Fruit fly (Drosophila melanogaster) whole organism: ENCODE results near the gene Tgs1.

Source experiments
- CG8478 ChIP-seq: fragments of >200 bp; optimal IDR thresholded peaks from 2 replicates; lab custom pipeline; 2018; ENCODE audit warnings: inconsistent platforms
- Dll ChIP-seq: fragments of >200 bp; optimal IDR thresholded peaks from 2 replicates; lab custom pipeline; 2017
- EcR ChIP-seq, 2 experiments: fragments of >200 bp; optimal IDR thresholded peaks; 2 replicates each; lab custom pipeline; 2017; ENCODE audit warnings: missing biosample characterization in 2 of 2, missing genetic modification characterization in 2 of 2, missing genetic modification reagents in 2 of 2
- psq ChIP-seq: fragments of >200 bp; optimal IDR thresholded peaks from 2 replicates; lab custom pipeline; 2017
- usp ChIP-seq: fragments of >200 bp; optimal IDR thresholded peaks from 2 replicates; lab custom pipeline; 2017; ENCODE audit warnings: missing biosample characterization, missing genetic modification characterization, mixed read lengths

DNA sequence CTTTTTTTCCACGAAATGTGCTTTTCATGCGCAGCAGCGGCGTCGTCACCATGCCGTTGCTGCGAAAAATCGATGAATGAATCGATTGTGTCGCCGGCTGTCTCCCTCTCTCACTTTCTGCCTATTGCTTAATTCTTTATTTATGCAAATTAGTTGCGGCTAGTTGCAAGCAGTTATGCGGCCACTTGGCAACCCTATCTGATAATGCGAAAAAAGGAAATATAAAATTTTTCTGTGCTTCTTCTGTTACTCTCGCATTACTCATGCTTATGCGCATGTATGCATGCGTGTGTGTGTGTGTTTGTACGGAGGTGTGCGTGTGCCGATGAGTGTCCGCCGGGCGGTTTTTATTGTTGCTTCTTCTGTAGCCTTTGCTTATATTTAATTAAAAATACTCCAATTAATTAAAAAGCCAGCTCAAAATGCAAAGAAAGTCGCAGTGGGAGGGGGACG, 11.6 kb upstream of the Tgs1 start:
- TF ChIP-seq CG8478 (lab: Kevin White, UChicago) (no peak), EcR (GFP tag; optimal IDR thresholded peaks at IDR 0.05; lab: Kevin White, UChicago) (no peak), psq (lab: Kevin White, UChicago) (no peak), usp (GFP tag; lab: Kevin White, UChicago) (no peak), Dll (no peak)
